Worm (Caenorhabditis elegans) whole organism, L2 larva: ENCODE results near the gene C06E7.2.

Experiments used
- ZK546.5 ChIP-seq: sonication (generic microtip); optimal IDR thresholded peaks from 2 replicates; lab custom pipeline; 2017; ENCODE audit warnings: missing biosample characterization, missing genetic modification characterization
- crh-2 ChIP-seq: sonication (generic microtip); optimal IDR thresholded peaks from 2 replicates; lab custom pipeline; 2017; ENCODE audit warnings: missing biosample characterization, missing genetic modification characterization
- dmd-4 ChIP-seq: sonication (generic microtip); optimal IDR thresholded peaks from 2 replicates; lab custom pipeline; 2017; ENCODE audit warnings: missing biosample characterization, missing genetic modification characterization
- egl-27 ChIP-seq: sonication (generic microtip); optimal IDR thresholded peaks from 3 replicates; lab custom pipeline; 2017; ENCODE audit warnings: missing biosample characterization, missing genetic modification reagents, missing genetic modification characterization
- elt-3 ChIP-seq: sonication (generic microtip); optimal IDR thresholded peaks from 2 replicates; lab custom pipeline; 2017; ENCODE audit warnings: missing biosample characterization, missing genetic modification characterization
- fos-1 ChIP-seq: fragments of 150-350 bp; optimal IDR thresholded peaks from 2 replicates; lab custom pipeline; 2014; ENCODE audit warnings: missing biosample characterization, missing genetic modification characterization
- lin-39 ChIP-seq: fragments of 150-350 bp; optimal IDR thresholded peaks from 2 replicates; lab custom pipeline; 2014; ENCODE audit warnings: missing biosample characterization, missing genetic modification reagents, missing genetic modification characterization
- nhr-12 ChIP-seq: fragments of 150-350 bp; optimal IDR thresholded peaks from 2 replicates; lab custom pipeline; 2014; ENCODE audit warnings: missing biosample characterization, missing genetic modification characterization
- nhr-129 ChIP-seq: fragments of 150-350 bp; optimal IDR thresholded peaks from 2 replicates; lab custom pipeline; 2014; ENCODE audit warnings: missing biosample characterization, missing genetic modification characterization
- nhr-6 ChIP-seq: fragments of 150-350 bp; optimal IDR thresholded peaks from 2 replicates; lab custom pipeline; 2014; ENCODE audit warnings: missing biosample characterization, missing genetic modification characterization
- snpc-4 ChIP-seq: fragments of 150-350 bp; optimal IDR thresholded peaks from 2 replicates; lab custom pipeline; 2014; ENCODE audit warnings: missing biosample characterization, missing genetic modification characterization
- unc-62 ChIP-seq: fragments of 150-350 bp; optimal IDR thresholded peaks from 2 replicates; lab custom pipeline; 2014; ENCODE audit warnings: missing biosample characterization, missing genetic modification reagents, missing genetic modification characterization
- zag-1 ChIP-seq: fragments of 150-350 bp; optimal IDR thresholded peaks from 2 replicates; lab custom pipeline; 2014; ENCODE audit warnings: missing biosample characterization, missing genetic modification characterization
- ztf-11 ChIP-seq: sonication (generic microtip); optimal IDR thresholded peaks from 2 replicates; lab custom pipeline; 2017; ENCODE audit warnings: missing biosample characterization, missing genetic modification characterization

DNA sequence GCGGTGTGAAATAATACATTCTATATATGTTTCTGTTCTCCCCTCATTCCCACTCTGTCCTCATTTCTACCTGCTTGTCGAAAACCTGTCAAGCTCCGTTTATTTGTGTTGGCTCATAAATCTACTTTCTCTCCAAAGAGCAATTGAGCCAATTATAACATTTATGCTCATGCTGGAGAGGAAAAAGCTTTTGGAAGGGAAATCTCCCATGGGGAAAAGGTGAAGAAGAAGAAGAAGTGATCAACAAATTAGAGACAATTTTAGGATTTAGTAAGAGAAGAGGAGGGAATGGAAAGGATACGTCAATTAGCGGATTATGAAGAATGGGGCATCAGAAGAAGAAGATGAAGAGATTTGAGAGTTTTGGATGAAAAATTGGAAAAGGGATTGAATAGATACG lies 29.5 kb upstream of the C06E7.2 start:
- TF ChIP-seq zag-1 (tag; lab: Kevin White, UChicago) = no peak
- no peak for TF ChIP-seq lin-39
- TF ChIP-seq elt-3 (tag; lab: Kevin White, UChicago) = no peak
- no peak for TF ChIP-seq snpc-4 (tag; lab: Kevin White, UChicago)
- no peak for TF ChIP-seq unc-62 (GFP tag; lab: Kevin White, UChicago)
- no peak for TF ChIP-seq fos-1 (tag; lab: Kevin White, UChicago)
- no peak for TF ChIP-seq egl-27 (tag; lab: Kevin White, UChicago)
- no peak for TF ChIP-seq ZK546.5 (tag; lab: Kevin White, UChicago)
- no peak for TF ChIP-seq nhr-129 (tag; lab: Kevin White, UChicago)
- TF ChIP-seq nhr-12 (tag; lab: Kevin White, UChicago) = no peak
- no peak for TF ChIP-seq dmd-4 (tag; lab: Kevin White, UChicago)
- no peak for TF ChIP-seq crh-2 (tag; lab: Kevin White, UChicago)
- no peak for TF ChIP-seq nhr-6 (tag; lab: Kevin White, UChicago)
- no peak for TF ChIP-seq ztf-11 (tag; lab: Kevin White, UChicago)
